Fruit fly (Drosophila melanogaster): ENCODE data around the gene CG32199.
A peak's percentile ranks its signal among the peaks of the same experiment; 100 is the strongest.

The CG32199 gene

DNA sequence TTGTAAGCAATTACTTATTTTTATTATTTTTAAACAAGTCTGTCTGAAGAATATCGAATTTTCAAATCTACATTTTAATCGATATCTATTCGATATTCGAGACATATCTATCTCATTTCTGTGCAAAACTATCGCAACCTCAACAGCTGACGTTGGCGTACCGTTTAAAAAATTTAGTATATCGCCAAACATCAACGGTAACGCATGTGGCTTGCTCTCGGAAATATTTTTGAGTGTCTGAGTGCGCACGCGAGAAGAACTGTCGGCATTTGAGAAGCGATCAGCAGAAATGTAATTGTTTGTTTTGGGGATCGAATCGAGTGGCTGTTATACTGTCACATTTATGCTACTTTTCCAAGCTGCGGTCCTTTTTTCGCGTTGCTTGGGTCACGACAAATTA, 14.1 kb downstream of the CG32199 start, which contains the start of gene MYPT-75D (continued):
- TF ChIP-seq kah (GFP tag; optimal IDR thresholded peaks at IDR 0.05): peak; percentile 21
- TF ChIP-seq Ravus (GFP tag; IDR thresholded peaks at IDR 0.05): no peak
- peak; percentile 2 for TF ChIP-seq HLH54F (GFP tag; optimal IDR thresholded peaks at IDR 0.05)
- TF ChIP-seq p53 (GFP tag; optimal IDR thresholded peaks at IDR 0.05): no peak
- TF ChIP-seq CG7745 (tag; optimal IDR thresholded peaks at IDR 0.05): no peak
- TF ChIP-seq CG14050 (GFP tag; IDR thresholded peaks at IDR 0.05): no peak
- TF ChIP-seq Taf1 (GFP tag; IDR thresholded peaks at IDR 0.05): no peak
- TF ChIP-seq mam (GFP tag; optimal IDR thresholded peaks at IDR 0.05): peak; percentile 22
- TF ChIP-seq CG34224 (GFP tag; IDR thresholded peaks at IDR 0.05; ENCODE audit: partially characterized antibody): peak; percentile 98
- no peak for TF ChIP-seq ewg (GFP tag; optimal IDR thresholded peaks at IDR 0.05)
- TF ChIP-seq zfh1 (GFP tag; IDR thresholded peaks at IDR 0.05): no peak
- no peak for TF ChIP-seq CG17361 (GFP tag; IDR thresholded peaks at IDR 0.05)
- TF ChIP-seq Deaf1 (tag; optimal IDR thresholded peaks at IDR 0.05): peak; percentile 47
- TF ChIP-seq Atf3 (GFP tag; optimal IDR thresholded peaks at IDR 0.05): no peak
- TF ChIP-seq vvl (GFP tag; IDR thresholded peaks at IDR 0.05): peak; percentile 49
- TF ChIP-seq CG33213 (GFP tag; optimal IDR thresholded peaks at IDR 0.05): peak; percentile 30
- peak; percentile 31 for TF ChIP-seq CG11723 (GFP tag; optimal IDR thresholded peaks at IDR 0.05)
- TF ChIP-seq CG8089 (GFP tag; optimal IDR thresholded peaks at IDR 0.05): peak; percentile 12
- peak; percentile 92 for TF ChIP-seq Doc3 (GFP tag; IDR thresholded peaks at IDR 0.05; ENCODE audit: partially characterized antibody)
- TF ChIP-seq hth (optimal IDR thresholded peaks at IDR 0.05): no peak
- peak; percentile 7 for TF ChIP-seq CG15514 (GFP tag; optimal IDR thresholded peaks at IDR 0.05)
- peak; percentile 39 for TF ChIP-seq exex (tag; optimal IDR thresholded peaks at IDR 0.05)
- TF ChIP-seq CG8290 (GFP tag; optimal IDR thresholded peaks at IDR 0.05): peak; percentile 16
- TF ChIP-seq CG8290 (tag; optimal IDR thresholded peaks at IDR 0.05): peak; percentile 22 to 87
- TF ChIP-seq Hsf (GFP tag; optimal IDR thresholded peaks at IDR 0.05): no peak
- TF ChIP-seq btn (GFP tag; optimal IDR thresholded peaks at IDR 0.05): no peak
- TF ChIP-seq lov (optimal IDR thresholded peaks at IDR 0.05): no peak
- TF ChIP-seq lov (GFP tag; IDR thresholded peaks at IDR 0.05): no peak
- TF ChIP-seq sob (GFP tag; IDR thresholded peaks at IDR 0.05): 0 out of 2 replicates have a peak, but pooled peaks have one; percentile 33
- no peak for TF ChIP-seq CG9215 (GFP tag; IDR thresholded peaks at IDR 0.05)
- TF ChIP-seq ranshi (GFP tag; IDR thresholded peaks at IDR 0.05): peak; percentile 5; the same call in 1 of the 2 replicates
- TF ChIP-seq TFAM (GFP tag; optimal IDR thresholded peaks at IDR 0.05): no peak
- no peak for TF ChIP-seq CG11695 (GFP tag; IDR thresholded peaks at IDR 0.05)
- no peak for TF ChIP-seq H15 (GFP tag; IDR thresholded peaks at IDR 0.05)
- peak; percentile 45 for TF ChIP-seq Fer1 (GFP tag; optimal IDR thresholded peaks at IDR 0.05)
- TF ChIP-seq CG4282 (GFP tag; optimal IDR thresholded peaks at IDR 0.05): peak; percentile 41
- peak; percentile 18 for TF ChIP-seq CG32772 (GFP tag; IDR thresholded peaks at IDR 0.05)
- peak; percentile 52; the same call in 2 of the 3 replicates for TF ChIP-seq Dbx (GFP tag; IDR thresholded peaks at IDR 0.05)
- peak; percentile 95 for TF ChIP-seq Scr (GFP tag; IDR thresholded peaks at IDR 0.05; ENCODE audit: partially characterized antibody)
- TF ChIP-seq CG10431 (GFP tag; optimal IDR thresholded peaks at IDR 0.05): no peak
- TF ChIP-seq cg (GFP tag; optimal IDR thresholded peaks at IDR 0.05): peak; percentile 58
- TF ChIP-seq Rfx (GFP tag; IDR thresholded peaks at IDR 0.05): peak; percentile 38; the same call in 1 of the 2 replicates
- TF ChIP-seq MTF-1 (GFP tag; optimal IDR thresholded peaks at IDR 0.05; ENCODE audit: borderline replicate concordance): peak; percentile 30
- no peak for TF ChIP-seq al (GFP tag; IDR thresholded peaks at IDR 0.05)
- 0 out of 4 replicates have a peak, but pooled peaks have one; percentile 8 for TF ChIP-seq Gug (GFP tag; IDR thresholded peaks at IDR 0.05)
- peak; percentile 78; the same call in 1 of the 3 replicates for TF ChIP-seq CG34422 (GFP tag; IDR thresholded peaks at IDR 0.05)
- TF ChIP-seq Nf-YB (GFP tag; optimal IDR thresholded peaks at IDR 0.05): peak; percentile 23
- no peak for TF ChIP-seq gce (GFP tag; IDR thresholded peaks at IDR 0.05)
- no peak for TF ChIP-seq Fer2 (tag; optimal IDR thresholded peaks at IDR 0.05)
- no peak for TF ChIP-seq CG18476 (GFP tag; optimal IDR thresholded peaks at IDR 0.05)
- TF ChIP-seq Fer3 (tag; optimal IDR thresholded peaks at IDR 0.05): peak; percentile 0
- TF ChIP-seq HHEX (GFP tag; optimal IDR thresholded peaks at IDR 0.05): no peak

Measured in whole organism, embryonic.